Worm (Caenorhabditis elegans): Measurements from ENCODE around the gene ZC239.6.

The ZC239.6 gene

ce11 chrII:3247556-3247955 lies 38.1 kb downstream of the ZC239.6 start:
- TF ChIP-seq blmp-1 (tag; optimal IDR thresholded peaks at IDR 0.05) (no peak), drap-1 (GFP tag; optimal IDR thresholded peaks at IDR 0.05) (no peak), zip-8 (tag; optimal IDR thresholded peaks at IDR 0.05) (no peak), elt-3 (tag; optimal IDR thresholded peaks at IDR 0.05) (no peak), mab-5 (tag; optimal IDR thresholded peaks at IDR 0.05) (no peak), unc-62 (GFP tag; optimal IDR thresholded peaks at IDR 0.05) (no peak), lin-13 (tag; optimal IDR thresholded peaks at IDR 0.05) (no peak), snpc-4 (tag; optimal IDR thresholded peaks at IDR 0.05) (no peak), unc-39 (tag; optimal IDR thresholded peaks at IDR 0.05) (no peak), elt-1 (tag; optimal IDR thresholded peaks at IDR 0.05; ENCODE audit: borderline replicate concordance, insufficient read depth) (no peak), lsy-2 (tag; optimal IDR thresholded peaks at IDR 0.05) (no peak), nhr-2 (tag; optimal IDR thresholded peaks at IDR 0.05) (no peak), mep-1 (tag; optimal IDR thresholded peaks at IDR 0.05) (no peak), pha-4 (tag; optimal IDR thresholded peaks at IDR 0.05) (no peak), ceh-39 (tag; optimal IDR thresholded peaks at IDR 0.05) (no peak), ces-1 (GFP tag; optimal IDR thresholded peaks at IDR 0.05) (no peak), lin-32 (GFP tag; optimal IDR thresholded peaks at IDR 0.05) (no peak), ceh-83 (GFP tag; optimal IDR thresholded peaks at IDR 0.05) (no peak)

ce11 chrII:3248043-3248718 lies 38.8 kb downstream of the ZC239.6 start, which contains the start of the genes fbxc-50 and C17F4.2:
fbxc-50 (minus strand) TSS chrII:3248123.
C17F4.2 (plus strand) TSS chrII:3248668.
- TF ChIP-seq cnd-1 (tag; optimal IDR thresholded peaks at IDR 0.05) (no peak), hlh-1 (tag; optimal IDR thresholded peaks at IDR 0.05) (peak; percentile 35)

DNA sequence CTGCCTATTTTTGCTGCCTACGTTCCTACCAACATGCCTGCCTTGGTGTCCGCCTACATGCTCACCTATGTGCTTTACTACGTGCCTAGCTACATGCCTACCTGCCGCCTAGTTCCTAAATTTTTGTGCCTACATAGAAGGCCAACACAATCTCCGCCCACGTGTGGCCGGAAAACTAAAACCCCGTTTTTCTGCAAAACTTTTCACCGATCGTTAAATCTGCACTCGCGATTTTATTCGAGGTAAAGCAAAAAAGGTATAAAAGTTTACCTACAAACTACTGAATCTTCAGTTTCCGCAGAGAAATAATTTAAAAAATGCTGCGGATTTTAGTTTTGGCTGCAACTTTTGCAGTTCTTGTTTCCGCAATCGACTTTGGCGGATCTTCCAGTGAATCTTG lies 40.0 kb downstream of the ZC239.6 start, which contains the start of gene clec-124:
clec-124 (plus strand) TSS at position 301 of the 400 bp plus-strand sequence.
- TF ChIP-seq drap-1 (GFP tag; optimal IDR thresholded peaks at IDR 0.05) (no peak), mls-2 (tag; optimal IDR thresholded peaks at IDR 0.05) (no peak), lin-13 (tag; optimal IDR thresholded peaks at IDR 0.05) (no peak), elt-1 (tag; optimal IDR thresholded peaks at IDR 0.05; ENCODE audit: borderline replicate concordance, insufficient read depth) (no peak)

DNA sequence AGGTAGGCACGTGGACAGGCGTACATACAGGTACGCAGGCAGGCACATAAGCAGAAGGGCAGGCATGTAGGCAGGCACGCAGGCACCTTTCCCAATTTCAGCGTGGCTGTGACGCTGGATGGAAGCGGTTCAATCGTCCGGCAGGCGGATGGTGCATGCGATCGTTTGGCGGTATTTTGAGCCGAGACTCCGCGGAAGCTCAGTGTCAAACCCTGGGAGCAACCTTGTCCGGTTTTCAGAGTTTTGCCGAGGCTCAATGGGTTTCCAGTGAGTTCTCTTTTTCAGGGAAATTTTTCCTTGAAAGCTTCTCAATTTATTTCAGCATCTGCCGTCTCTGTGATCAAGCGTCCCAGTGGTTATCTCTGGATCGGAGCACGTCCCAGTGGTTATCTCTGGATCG lies 40.8 kb downstream of the ZC239.6 start:
- TF ChIP-seq cnd-1 (tag; optimal IDR thresholded peaks at IDR 0.05) = no peak
- no peak for TF ChIP-seq nhr-28 (tag; optimal IDR thresholded peaks at IDR 0.05)
- no peak for TF ChIP-seq nhr-12 (tag; optimal IDR thresholded peaks at IDR 0.05)
- TF ChIP-seq hlh-1 (tag; optimal IDR thresholded peaks at IDR 0.05) = no peak
- TF ChIP-seq ceh-83 (GFP tag; optimal IDR thresholded peaks at IDR 0.05) = no peak
- TF ChIP-seq flh-1 (GFP tag; optimal IDR thresholded peaks at IDR 0.05) = no peak
- TF ChIP-seq unc-39 (tag; optimal IDR thresholded peaks at IDR 0.05) = no peak
- TF ChIP-seq elt-3 (tag; optimal IDR thresholded peaks at IDR 0.05) = no peak
- no peak for TF ChIP-seq nhr-237 (tag; optimal IDR thresholded peaks at IDR 0.05)
- TF ChIP-seq unc-120 (tag; optimal IDR thresholded peaks at IDR 0.05; ENCODE audit: poor library complexity, severe bottlenecking) = no peak
- TF ChIP-seq zip-8 (tag; optimal IDR thresholded peaks at IDR 0.05) = no peak
- TF ChIP-seq tbx-8 (GFP tag; optimal IDR thresholded peaks at IDR 0.05) = no peak

DNA sequence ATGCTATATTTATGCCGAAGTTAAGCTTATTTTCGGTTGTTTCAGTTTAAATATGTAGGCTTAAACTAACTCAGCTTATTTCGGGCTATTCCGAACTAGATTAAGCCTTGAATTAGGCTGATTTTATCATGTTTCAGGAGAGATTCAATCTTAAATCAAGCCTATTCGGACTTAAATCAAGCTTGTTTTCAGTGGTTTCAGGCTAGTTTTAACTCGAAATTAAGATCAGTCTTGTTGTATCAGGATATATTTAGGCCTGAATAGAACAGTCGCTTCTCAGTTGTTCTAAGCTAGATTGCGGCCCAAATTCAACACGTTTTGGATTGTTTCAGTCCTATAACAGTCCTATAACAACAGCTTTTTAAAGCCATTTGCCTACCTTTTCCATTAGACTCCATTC lies 42.4 kb downstream of the ZC239.6 start:
- TF ChIP-seq cnd-1 (tag; optimal IDR thresholded peaks at IDR 0.05) = no peak
- TF ChIP-seq M03D4.4 (tag; optimal IDR thresholded peaks at IDR 0.05) = no peak

DNA sequence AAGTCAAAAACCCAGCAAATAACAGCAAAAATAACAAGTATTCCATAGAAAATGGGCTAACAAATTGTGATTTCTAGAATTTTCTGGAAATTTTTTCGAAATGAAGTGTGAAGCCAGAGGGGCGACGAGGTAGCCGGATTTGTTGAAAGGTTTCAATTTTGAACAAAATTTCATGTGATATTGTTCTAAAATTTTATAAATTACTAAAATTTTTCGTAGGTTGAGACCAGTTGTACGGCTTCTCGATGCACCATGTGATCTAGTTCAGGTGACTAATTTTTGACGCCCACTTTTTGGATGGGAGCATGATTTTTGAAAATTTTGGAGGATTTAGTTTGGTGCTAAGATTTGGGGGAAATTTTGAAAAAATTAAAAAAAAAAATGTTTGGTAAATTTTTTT lies 49.8 kb downstream of the ZC239.6 start, which contains the start of gene gcy-19:
gcy-19 (minus strand) TSS at position 101 of the 400 bp plus-strand sequence.
- TF ChIP-seq zip-8 (tag; optimal IDR thresholded peaks at IDR 0.05) = no peak
- no peak for TF ChIP-seq nhr-2 (tag; optimal IDR thresholded peaks at IDR 0.05)
- no peak for TF ChIP-seq ceh-43 (GFP tag; optimal IDR thresholded peaks at IDR 0.05)
- no peak for TF ChIP-seq lin-13 (tag; optimal IDR thresholded peaks at IDR 0.05)
- TF ChIP-seq sem-2 (GFP tag; optimal IDR thresholded peaks at IDR 0.05) = no peak
- TF ChIP-seq snpc-4 (tag; optimal IDR thresholded peaks at IDR 0.05) = no peak
- no peak for TF ChIP-seq blmp-1 (tag; optimal IDR thresholded peaks at IDR 0.05)
- TF ChIP-seq ces-1 (GFP tag; optimal IDR thresholded peaks at IDR 0.05) = no peak
- no peak for TF ChIP-seq tbx-8 (GFP tag; optimal IDR thresholded peaks at IDR 0.05)
- no peak for TF ChIP-seq ceh-83 (GFP tag; optimal IDR thresholded peaks at IDR 0.05)
- no peak for TF ChIP-seq pha-4 (tag; optimal IDR thresholded peaks at IDR 0.05)
- TF ChIP-seq mab-5 (tag; optimal IDR thresholded peaks at IDR 0.05) = no peak
- TF ChIP-seq nhr-12 (tag; optimal IDR thresholded peaks at IDR 0.05) = no peak
- no peak for TF ChIP-seq unc-39 (tag; optimal IDR thresholded peaks at IDR 0.05)
- TF ChIP-seq lin-32 (GFP tag; optimal IDR thresholded peaks at IDR 0.05) = no peak
- TF ChIP-seq sptf-1 (tag; optimal IDR thresholded peaks at IDR 0.05) = no peak
- no peak for TF ChIP-seq drap-1 (GFP tag; optimal IDR thresholded peaks at IDR 0.05)
- no peak for TF ChIP-seq lsy-2 (tag; optimal IDR thresholded peaks at IDR 0.05)
- no peak for TF ChIP-seq mep-1 (tag; optimal IDR thresholded peaks at IDR 0.05)
- no peak for TF ChIP-seq ham-2 (GFP tag; optimal IDR thresholded peaks at IDR 0.05)

Data from whole organism, mixed stage, embryonic.